Worm (Caenorhabditis elegans) whole organism, L3 larva: ENCODE measurements around the gene plpp-1.1.

ENCODE experiments used
- ama-1 ChIP-seq: fragments of 150-350 bp; optimal IDR thresholded peaks from 2 replicates; lab custom pipeline; 2018
- elt-3 ChIP-seq, 3 experiments: fragments of 150-350 bp in 1 of 3; sonication (generic microtip) in 2 of 3; optimal IDR thresholded peaks; 2 replicates in 2 of 3; 4 replicates in 1 of 3; lab custom pipeline; 2014 to 2017; ENCODE audit warnings: missing biosample characterization in 3 of 3, missing genetic modification characterization in 3 of 3
- fos-1 ChIP-seq: fragments of 150-350 bp; optimal IDR thresholded peaks from 2 replicates; lab custom pipeline; 2014; ENCODE audit warnings: missing biosample characterization, missing genetic modification characterization
- hmg-11 ChIP-seq: sonication (generic microtip); optimal IDR thresholded peaks from 2 replicates; lab custom pipeline; 2016; ENCODE audit warnings: missing genetic modification characterization, missing compliant biosample characterization
- mdl-1 ChIP-seq: fragments of 150-350 bp; optimal IDR thresholded peaks from 2 replicates; lab custom pipeline; 2014; ENCODE audit warnings: missing biosample characterization, missing genetic modification characterization
- nfya-1 ChIP-seq: sonication (generic microtip); optimal IDR thresholded peaks from 2 replicates; lab custom pipeline; 2017; ENCODE audit warnings: missing genetic modification characterization, mild to moderate bottlenecking, missing compliant biosample characterization, antibody characterized with exemption, moderate library complexity; ENCODE audit not compliant: insufficient read depth
- nhr-12 ChIP-seq: fragments of 150-350 bp; optimal IDR thresholded peaks from 2 replicates; lab custom pipeline; 2014; ENCODE audit warnings: missing biosample characterization, missing genetic modification characterization
- nhr-25 ChIP-seq: sonication (generic microtip); optimal IDR thresholded peaks from 2 replicates; lab custom pipeline; 2017; ENCODE audit warnings: missing biosample characterization, missing genetic modification characterization
- nhr-77 ChIP-seq: fragments of 150-350 bp; optimal IDR thresholded peaks from 2 replicates; lab custom pipeline; 2014; ENCODE audit warnings: missing biosample characterization, missing genetic modification characterization
- pqm-1 ChIP-seq: fragments of 150-350 bp; optimal IDR thresholded peaks from 2 replicates; lab custom pipeline; 2017; ENCODE audit warnings: missing biosample characterization, missing genetic modification characterization, inconsistent platforms
- snpc-4 ChIP-seq: fragments of 150-350 bp; optimal IDR thresholded peaks from 2 replicates; lab custom pipeline; 2014; ENCODE audit warnings: missing biosample characterization, missing genetic modification characterization
- tbx-2 ChIP-seq: sonication (generic microtip); optimal IDR thresholded peaks from 2 replicates; lab custom pipeline; 2016; ENCODE audit warnings: mild to moderate bottlenecking, missing genetic modification characterization, missing compliant biosample characterization
- unc-39 ChIP-seq: sonication (generic microtip); optimal IDR thresholded peaks from 4 replicates; lab custom pipeline; 2017; ENCODE audit warnings: missing biosample characterization, missing genetic modification characterization
- unc-62 ChIP-seq: fragments of 150-350 bp; sonication (generic microtip); optimal IDR thresholded peaks from 4 replicates; lab custom pipeline; 2014; ENCODE audit warnings: missing biosample characterization, missing genetic modification reagents, missing genetic modification characterization

DNA sequence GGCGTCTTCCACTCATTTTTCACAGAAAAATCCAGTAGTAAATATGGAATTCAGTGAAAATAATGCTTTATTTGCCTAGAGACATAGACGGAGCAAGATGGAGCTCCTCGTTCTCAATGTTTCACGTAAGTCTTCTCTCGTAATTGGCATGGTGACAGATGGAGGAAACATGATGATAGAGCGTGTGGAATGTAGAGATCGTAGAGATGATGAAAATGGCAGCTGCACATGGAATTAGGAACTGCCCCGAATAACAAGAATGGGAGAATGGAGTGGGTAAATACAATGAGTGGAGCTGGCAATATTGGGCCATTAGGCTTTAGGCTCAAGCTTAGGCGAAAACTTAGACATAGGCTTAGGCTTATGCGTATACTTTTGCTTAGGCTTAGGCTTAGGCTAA, 47.2 kb upstream of the plpp-1.1 start, which contains the start of gene cank-26:
- no peak for TF ChIP-seq fos-1 (tag; lab: Kevin White, UChicago)
- TF ChIP-seq nhr-25, result no peak
- TF ChIP-seq mdl-1 (tag; lab: Kevin White, UChicago), result no peak
- TF ChIP-seq pqm-1 (tag; lab: Kevin White, UChicago), result no peak
- no peak for TF ChIP-seq nfya-1 (tag; lab: Kevin White, UChicago)
- no peak for TF ChIP-seq tbx-2 (tag; lab: Kevin White, UChicago)
- no peak for TF ChIP-seq nhr-12 (tag; lab: Kevin White, UChicago)
- TF ChIP-seq snpc-4 (tag; lab: Kevin White, UChicago), result no peak
- no peak for TF ChIP-seq unc-39
- TF ChIP-seq hmg-11 (tag; lab: Kevin White, UChicago), result no peak
- no peak for TF ChIP-seq ama-1 (lab: Kevin White, UChicago)
- no peak for TF ChIP-seq nhr-77
- no peak for TF ChIP-seq elt-3 (tag; optimal IDR thresholded peaks at IDR 0.05; lab: Kevin White, UChicago)
- no peak for TF ChIP-seq unc-62 (GFP tag; lab: Kevin White, UChicago)
